Fruit fly (Drosophila melanogaster) whole organism, pupa: Measurements from ENCODE around the gene Mp.
A peak's percentile ranks its signal among the peaks of the same experiment; 100 is the strongest.

Source experiments
- CG10348 ChIP-seq: fragments of 200-800 bp; sonication (Bioruptor generic); IDR thresholded peaks from 2 replicates; pipeline ENCODE4 v1.3.6; 2022; ENCODE audit warnings: missing biosample characterization, missing genetic modification characterization
- CG12605 ChIP-seq: fragments of 200-800 bp; sonication (Bioruptor generic); IDR thresholded peaks from 2 replicates; pipeline ENCODE4 v1.3.6; 2022; ENCODE audit warnings: missing biosample characterization, missing genetic modification characterization
- CG13204 ChIP-seq: fragments of 200-800 bp; sonication (Bioruptor generic); optimal IDR thresholded peaks from 2 replicates; lab custom pipeline; 2018; ENCODE audit warnings: missing biosample characterization, mild to moderate bottlenecking, missing genetic modification characterization, moderate library complexity
- CG14655 ChIP-seq: fragments of 200-800 bp; sonication (Bioruptor generic); optimal IDR thresholded peaks from 3 replicates; lab custom pipeline; 2017; ENCODE audit warnings: mild to moderate bottlenecking, missing biosample characterization, missing genetic modification reagents, missing genetic modification characterization
- CG15710 ChIP-seq: fragments of 200-800 bp; sonication (Bioruptor generic); optimal IDR thresholded peaks from 2 replicates; lab custom pipeline; 2018; ENCODE audit warnings: missing biosample characterization, mild to moderate bottlenecking, missing genetic modification characterization, moderate library complexity
- CG17806 ChIP-seq: fragments of 200-800 bp; sonication (Bioruptor generic); optimal IDR thresholded peaks from 2 replicates; lab custom pipeline; 2018; ENCODE audit warnings: missing biosample characterization, mild to moderate bottlenecking, missing genetic modification characterization, moderate library complexity
- CG32121 ChIP-seq: fragments of 200-800 bp; sonication (Bioruptor generic); IDR thresholded peaks from 2 replicates; pipeline ENCODE4 v1.3.6; 2022; ENCODE audit warnings: missing biosample characterization, missing genetic modification characterization
- CG34367 ChIP-seq: fragments of 200-800 bp; sonication (Bioruptor generic); optimal IDR thresholded peaks from 2 replicates; lab custom pipeline; 2018; ENCODE audit warnings: missing biosample characterization, mild to moderate bottlenecking, missing genetic modification characterization
- CG4496 ChIP-seq: fragments of 200-800 bp; sonication (Bioruptor generic); IDR thresholded peaks from 3 replicates; pipeline ENCODE4 v1.3.6; 2022; ENCODE audit warnings: missing biosample characterization, missing genetic modification characterization
- CG8159 ChIP-seq: fragments of 200-800 bp; sonication (Bioruptor generic); optimal IDR thresholded peaks from 3 replicates; lab custom pipeline; 2018; ENCODE audit warnings: missing biosample characterization, mild to moderate bottlenecking, missing genetic modification characterization, moderate library complexity
- CG8301 ChIP-seq: fragments of 200-800 bp; sonication (Bioruptor generic); optimal IDR thresholded peaks from 2 replicates; lab custom pipeline; 2018; ENCODE audit warnings: missing biosample characterization, mild to moderate bottlenecking, missing genetic modification characterization
- CG9948 ChIP-seq: fragments of 200-800 bp; sonication (Bioruptor generic); optimal IDR thresholded peaks from 2 replicates; lab custom pipeline; 2018; ENCODE audit warnings: missing biosample characterization, mild to moderate bottlenecking, missing genetic modification characterization, moderate library complexity
- D1 ChIP-seq: fragments of 200-800 bp; sonication (Bioruptor generic); optimal IDR thresholded peaks from 2 replicates; lab custom pipeline; 2018; ENCODE audit warnings: missing biosample characterization, mild to moderate bottlenecking, missing genetic modification characterization, moderate library complexity
- EcR ChIP-seq: fragments of 200-800 bp; sonication (Bioruptor generic); optimal IDR thresholded peaks from 3 replicates; lab custom pipeline; 2019; ENCODE audit warnings: missing biosample characterization, missing genetic modification characterization, mild to moderate bottlenecking, moderate library complexity, missing genetic modification reagents
- Ets98B ChIP-seq: fragments of 200-800 bp; sonication (Bioruptor generic); IDR thresholded peaks from 2 replicates; pipeline ENCODE4 v1.3.6; 2022; ENCODE audit warnings: missing biosample characterization, missing genetic modification characterization
- Pif1A ChIP-seq: fragments of 200-800 bp; sonication (Bioruptor generic); optimal IDR thresholded peaks from 3 replicates; lab custom pipeline; 2016; ENCODE audit warnings: missing biosample characterization, missing genetic modification characterization
- Pif1B ChIP-seq: fragments of 200-800 bp; sonication (Bioruptor generic); optimal IDR thresholded peaks from 3 replicates; lab custom pipeline; 2016; ENCODE audit warnings: missing biosample characterization, missing genetic modification characterization
- Snoo ChIP-seq: fragments of 200-800 bp; sonication (Bioruptor generic); optimal IDR thresholded peaks from 3 replicates; lab custom pipeline; 2017; ENCODE audit warnings: missing biosample characterization, mild to moderate bottlenecking, missing genetic modification characterization, inconsistent platforms
- fd96Ca ChIP-seq: fragments of 200-800 bp; sonication (Bioruptor generic); IDR thresholded peaks from 3 replicates; pipeline ENCODE4 v1.3.6; 2022; ENCODE audit warnings: missing biosample characterization, missing genetic modification characterization
- gl ChIP-seq: fragments of 200-800 bp; sonication (Bioruptor generic); optimal IDR thresholded peaks from 2 replicates; lab custom pipeline; 2018; ENCODE audit warnings: missing biosample characterization, mild to moderate bottlenecking, missing genetic modification characterization
- rn ChIP-seq: fragments of 200-800 bp; sonication (Bioruptor generic); IDR thresholded peaks from 2 replicates; pipeline ENCODE4 v1.3.6; 2022; ENCODE audit warnings: missing biosample characterization, missing genetic modification characterization

The Mp gene

dm6 chr3L:6998692-6999091, at the start of gene Mp:
Mp (plus strand) TSS chr3L:6998843.
- TF ChIP-seq CG9948 (tag; lab: Kevin White, UChicago) (no peak), CG17806 (tag; lab: Kevin White, UChicago) (no peak), CG32121 (peak; percentile 16; the same call in 1 of the 2 replicates), CG12605 (GFP tag; lab: Robert Waterston, UW) (peak; percentile 33; the same call in 1 of the 2 replicates), Ets98B (GFP tag; lab: Robert Waterston, UW) (0 out of 2 replicates have a peak, but pooled peaks have one; percentile 15)

dm6 chr3L:6955254-6956229, 43.1 kb upstream of the Mp start, which contains the start of the genes CG10077 and CG9948:
CG10077 (minus strand) TSS chr3L:6955904.
CG9948 (plus strand) TSS chr3L:6955991.
- TF ChIP-seq CG4496 (GFP tag; lab: Robert Waterston, UW): peak; percentile 95
- TF ChIP-seq CG17806 (tag; lab: Kevin White, UChicago): peak; percentile 92
- peak; percentile 89 for TF ChIP-seq Pif1B (GFP tag; lab: Kevin White, UChicago)
- TF ChIP-seq CG15710 (tag; lab: Kevin White, UChicago): peak; percentile 91
- TF ChIP-seq D1 (tag; lab: Kevin White, UChicago): no peak
- TF ChIP-seq CG10348: peak; percentile 43; the same call in 1 of the 2 replicates
- TF ChIP-seq fd96Ca (GFP tag; lab: Robert Waterston, UW): peak; percentile 64; the same call in 2 of the 3 replicates
- TF ChIP-seq CG34367 (tag; lab: Kevin White, UChicago): peak; percentile 87
- peak; percentile 85 for TF ChIP-seq Pif1A (GFP tag; lab: Kevin White, UChicago)
- TF ChIP-seq rn (GFP tag; lab: Robert Waterston, UW): 0 out of 2 replicates have a peak, but pooled peaks have one; percentile 9
- TF ChIP-seq gl: peak; percentile 78
- peak; percentile 88 for TF ChIP-seq Snoo (tag; lab: Kevin White, UChicago)
- TF ChIP-seq CG8301: peak; percentile 89
- TF ChIP-seq CG8159 (tag; lab: Kevin White, UChicago): peak; percentile 91
- peak; percentile 90 for TF ChIP-seq Ets98B (GFP tag; lab: Robert Waterston, UW)
- no peak for TF ChIP-seq CG14655 (GFP tag; lab: Kevin White, UChicago)
- peak; percentile 94 for TF ChIP-seq CG9948 (tag; lab: Kevin White, UChicago)
- no peak for TF ChIP-seq EcR (GFP tag; lab: Kevin White, UChicago)
- peak; percentile 88 for TF ChIP-seq CG32121
- TF ChIP-seq CG12605 (GFP tag; lab: Robert Waterston, UW): peak; percentile 88; the same call in 1 of the 2 replicates
- TF ChIP-seq CG13204 (GFP tag; lab: Kevin White, UChicago): no peak
- TF ChIP-seq, all 21 proteins: peak for 17

- no peak for TF ChIP-seq CG34367 (tag; lab: Kevin White, UChicago)
- TF ChIP-seq CG9948 (tag; lab: Kevin White, UChicago): no peak
- TF ChIP-seq Pif1A (GFP tag; lab: Kevin White, UChicago): no peak
- no peak for TF ChIP-seq EcR (GFP tag; lab: Kevin White, UChicago)
- TF ChIP-seq CG4496 (GFP tag; lab: Robert Waterston, UW): no peak
- TF ChIP-seq Snoo (tag; lab: Kevin White, UChicago): no peak
- TF ChIP-seq gl: no peak
- TF ChIP-seq CG14655 (GFP tag; lab: Kevin White, UChicago): no peak
- TF ChIP-seq fd96Ca (GFP tag; lab: Robert Waterston, UW): no peak
- no peak for TF ChIP-seq Ets98B (GFP tag; lab: Robert Waterston, UW)
- TF ChIP-seq CG10348: no peak
- TF ChIP-seq CG8159 (tag; lab: Kevin White, UChicago): no peak
- TF ChIP-seq CG15710 (tag; lab: Kevin White, UChicago): no peak
- no peak for TF ChIP-seq rn (GFP tag; lab: Robert Waterston, UW)
- no peak for TF ChIP-seq Pif1B (GFP tag; lab: Kevin White, UChicago)
- TF ChIP-seq CG32121: no peak
- TF ChIP-seq CG17806 (tag; lab: Kevin White, UChicago): no peak
- TF ChIP-seq CG8301: no peak
- no peak for TF ChIP-seq CG13204 (GFP tag; lab: Kevin White, UChicago)
Measured at dm6 chr3L:6957753-6958420, 40.8 kb upstream of the Mp start, which contains the start of the genes Uqcc1 and Surf1. Uqcc1 (minus strand) TSS chr3L:6958108. Surf1 (plus strand) TSS chr3L:6958346.

dm6 chr3L:6961992-6962570, 36.6 kb upstream of the Mp start:
- TF ChIP-seq EcR (GFP tag; lab: Kevin White, UChicago) (peak; percentile 12), CG12605 (GFP tag; lab: Robert Waterston, UW) (no peak)
- TF ChIP-seq, all 21 proteins: peak for 1

dm6 chr3L:6963175-6963574, 35.5 kb upstream of the Mp start:
- no peak for TF ChIP-seq CG13204 (GFP tag; lab: Kevin White, UChicago)
- no peak for TF ChIP-seq Snoo (tag; lab: Kevin White, UChicago)
- no peak for TF ChIP-seq CG34367 (tag; lab: Kevin White, UChicago)
- no peak for TF ChIP-seq Pif1B (GFP tag; lab: Kevin White, UChicago)
- TF ChIP-seq rn (GFP tag; lab: Robert Waterston, UW): no peak
- no peak for TF ChIP-seq CG32121
- no peak for TF ChIP-seq CG8159 (tag; lab: Kevin White, UChicago)
- TF ChIP-seq CG4496 (GFP tag; lab: Robert Waterston, UW): no peak; the same call in 2 of the 3 replicates
- TF ChIP-seq gl: no peak
- TF ChIP-seq CG8301: no peak
- no peak for TF ChIP-seq CG15710 (tag; lab: Kevin White, UChicago)
- TF ChIP-seq EcR (GFP tag; lab: Kevin White, UChicago): no peak
- TF ChIP-seq D1 (tag; lab: Kevin White, UChicago): no peak
- TF ChIP-seq fd96Ca (GFP tag; lab: Robert Waterston, UW): no peak
